Worm (Caenorhabditis elegans) whole organism, L4/young adult: Measurements from ENCODE around the gene srlf-15.

ENCODE experiments used
- W03F9.2 ChIP-seq: fragments of 150-350 bp; optimal IDR thresholded peaks from 2 replicates; lab custom pipeline; 2014; ENCODE audit warnings: missing biosample characterization, missing genetic modification characterization
- dao-5 ChIP-seq: sonication (generic microtip); optimal IDR thresholded peaks from 2 replicates; lab custom pipeline; 2016; ENCODE audit warnings: missing genotype, missing genetic modification characterization, moderate library complexity, missing compliant biosample characterization

DNA sequence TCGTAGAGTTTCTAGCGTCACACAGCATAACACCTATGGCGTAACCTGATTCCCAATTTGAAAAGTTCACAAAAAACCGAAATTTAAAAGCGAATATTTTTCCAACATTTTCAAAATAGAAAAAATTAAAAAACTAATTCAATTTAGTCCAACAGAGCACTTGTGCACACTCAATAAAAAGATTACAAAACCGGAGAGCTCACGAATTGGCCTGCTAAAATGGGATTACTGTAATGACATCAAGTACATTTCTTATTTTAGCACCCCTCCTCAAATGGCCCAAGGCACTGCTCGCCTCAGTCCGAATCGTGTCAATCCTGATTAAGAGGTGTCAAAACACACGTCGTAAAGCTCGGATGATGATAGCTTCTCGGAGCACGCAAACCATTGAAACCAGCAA, 3.1 kb upstream of the srlf-15 start:
- TF ChIP-seq dao-5 (tag; lab: Kevin White, UChicago) = no peak
- TF ChIP-seq W03F9.2 = no peak
